Fruit fly (Drosophila melanogaster): ENCODE measurements around the gene Lgr4.

dm6 chrX:13130175-13130822 is 58.7 kb downstream of the Lgr4 start:
- TF ChIP-seq CG13204 (GFP tag; optimal IDR thresholded peaks at IDR 0.05) (no peak), CG15710 (tag; optimal IDR thresholded peaks at IDR 0.05) (peak; percentile 70), CG17806 (tag; optimal IDR thresholded peaks at IDR 0.05) (peak; percentile 60), Ets98B (GFP tag; IDR thresholded peaks at IDR 0.05) (no peak), EcR (GFP tag; optimal IDR thresholded peaks at IDR 0.05) (no peak), CG14655 (GFP tag; optimal IDR thresholded peaks at IDR 0.05) (peak; percentile 84), D1 (tag; optimal IDR thresholded peaks at IDR 0.05) (peak; percentile 18), gl (tag; optimal IDR thresholded peaks at IDR 0.05) (no peak), CG10348 (GFP tag; IDR thresholded peaks at IDR 0.05) (no peak), Pif1B (GFP tag; optimal IDR thresholded peaks at IDR 0.05) (peak; percentile 45), CG8159 (tag; optimal IDR thresholded peaks at IDR 0.05) (peak; percentile 74), fd96Ca (GFP tag; IDR thresholded peaks at IDR 0.05) (no peak)
